Worm (Caenorhabditis elegans) whole organism, young adult: Measurements from ENCODE around the gene wbp-11.

Experiments used
- B0019.2 ChIP-seq: fragments of 200-800 bp; sonication (Bioruptor generic); conservative IDR thresholded peaks from 2 replicates; pipeline ENCODE4 v1.3.6; 2022; ENCODE audit warnings: missing genetic modification reagents, missing genetic modification characterization, missing compliant biosample characterization
- D2030.7 ChIP-seq: fragments of 200-800 bp; sonication (Bioruptor generic); IDR thresholded peaks from 2 replicates; pipeline ENCODE4 v1.3.6; 2022; ENCODE audit warnings: missing genetic modification reagents, missing genetic modification characterization, missing compliant biosample characterization
- F23B12.7 ChIP-seq: sonication (generic microtip); optimal IDR thresholded peaks from 2 replicates; lab custom pipeline; 2017; ENCODE audit warnings: missing genetic modification characterization, mild to moderate bottlenecking, missing compliant biosample characterization, antibody characterized with exemption, moderate library complexity; ENCODE audit not compliant: insufficient read depth
- F52B5.7 ChIP-seq: sonication (generic microtip); optimal IDR thresholded peaks from 2 replicates; lab custom pipeline; 2016; ENCODE audit warnings: mild to moderate bottlenecking, missing genetic modification characterization, missing compliant biosample characterization
- F55B11.4 ChIP-seq: sonication (generic microtip); optimal IDR thresholded peaks from 2 replicates; lab custom pipeline; 2016; ENCODE audit warnings: missing compliant biosample characterization, missing genetic modification characterization, borderline replicate concordance; ENCODE audit not compliant: insufficient read depth
- T26A5.8 ChIP-seq: sonication (generic microtip); optimal IDR thresholded peaks from 2 replicates; lab custom pipeline; 2016; ENCODE audit warnings: missing genetic modification characterization, missing compliant biosample characterization
- Y79H2A.3 ChIP-seq: fragments of 200-800 bp; sonication (Bioruptor generic); conservative IDR thresholded peaks from 2 replicates; pipeline ENCODE4 v1.3.6; 2022; ENCODE audit warnings: missing genetic modification reagents, missing genetic modification characterization, missing compliant biosample characterization
- Y95B8A.8 ChIP-seq: fragments of 200-800 bp; sonication (Bioruptor generic); IDR thresholded peaks from 2 replicates; pipeline ENCODE4 v1.3.6; 2022; ENCODE audit warnings: missing genetic modification reagents, missing genetic modification characterization, missing compliant biosample characterization
- ZK185.1 ChIP-seq: sonication (generic microtip); optimal IDR thresholded peaks from 2 replicates; lab custom pipeline; 2016; ENCODE audit warnings: mild to moderate bottlenecking, missing genetic modification characterization, missing compliant biosample characterization; ENCODE audit not compliant: poor library complexity, severe bottlenecking
- akir-1 ChIP-seq: fragments of 200-800 bp; sonication (Bioruptor generic); optimal IDR thresholded peaks from 2 replicates; lab custom pipeline; 2018; ENCODE audit warnings: mild to moderate bottlenecking, missing genetic modification characterization, moderate library complexity, missing compliant biosample characterization
- attf-3 ChIP-seq: fragments of 200-800 bp; sonication (Bioruptor generic); conservative IDR thresholded peaks from 2 replicates; pipeline ENCODE4 v1.3.6; 2022; ENCODE audit warnings: missing genetic modification reagents, missing genetic modification characterization, missing compliant biosample characterization
- attf-5 ChIP-seq: fragments of 200-800 bp; sonication (Bioruptor generic); optimal IDR thresholded peaks from 2 replicates; lab custom pipeline; 2018; ENCODE audit warnings: mild to moderate bottlenecking, missing genetic modification characterization, missing compliant biosample characterization
- ceh-100 ChIP-seq: fragments of 200-800 bp; sonication (Bioruptor generic); IDR thresholded peaks from 2 replicates; pipeline ENCODE4 v1.3.6; 2022; ENCODE audit warnings: missing genetic modification reagents, missing genetic modification characterization, missing compliant biosample characterization
- ceh-27 ChIP-seq: fragments of 200-800 bp; sonication (Bioruptor generic); optimal IDR thresholded peaks from 2 replicates; lab custom pipeline; 2018; ENCODE audit warnings: mild to moderate bottlenecking, missing genetic modification characterization, moderate library complexity, missing compliant biosample characterization
- ceh-79 ChIP-seq: sonication (generic microtip); optimal IDR thresholded peaks from 2 replicates; lab custom pipeline; 2017; ENCODE audit warnings: mild to moderate bottlenecking, missing genetic modification characterization, missing compliant biosample characterization
- die-1 ChIP-seq: sonication (generic microtip); optimal IDR thresholded peaks from 2 replicates; lab custom pipeline; 2016; ENCODE audit warnings: missing genotype, mild to moderate bottlenecking, missing genetic modification characterization, missing compliant biosample characterization
- dox-1 ChIP-seq: fragments of 200-800 bp; sonication (Bioruptor generic); IDR thresholded peaks from 2 replicates; pipeline ENCODE4 v1.3.6; 2022; ENCODE audit warnings: missing genetic modification reagents, missing genetic modification characterization, missing compliant biosample characterization
- dpl-1 ChIP-seq: fragments of 150-350 bp; optimal IDR thresholded peaks from 2 replicates; lab custom pipeline; 2014; ENCODE audit warnings: missing biosample characterization, missing genetic modification reagents, missing genetic modification characterization
- egrh-3 ChIP-seq: fragments of 200-800 bp; sonication (Bioruptor generic); IDR thresholded peaks from 2 replicates; pipeline ENCODE4 v1.3.6; 2022; ENCODE audit warnings: missing genetic modification reagents, missing genetic modification characterization, missing compliant biosample characterization
- ekl-4 ChIP-seq: fragments of 200-800 bp; sonication (Bioruptor generic); IDR thresholded peaks from 2 replicates; pipeline ENCODE4 v1.3.6; 2022; ENCODE audit warnings: missing genetic modification reagents, missing genetic modification characterization, missing compliant biosample characterization
- fkh-3 ChIP-seq: sonication (generic microtip); optimal IDR thresholded peaks from 2 replicates; lab custom pipeline; 2016; ENCODE audit warnings: mild to moderate bottlenecking, missing genetic modification characterization, missing compliant biosample characterization
- hlh-26 ChIP-seq: fragments of 200-800 bp; sonication (Bioruptor generic); conservative IDR thresholded peaks from 2 replicates; pipeline ENCODE4 v1.3.6; 2022; ENCODE audit warnings: missing genetic modification reagents, missing genetic modification characterization, missing compliant biosample characterization
- hmg-1.2 ChIP-seq: fragments of 200-800 bp; sonication (Bioruptor generic); IDR thresholded peaks from 2 replicates; pipeline ENCODE4 v1.3.6; 2022; ENCODE audit warnings: missing genetic modification reagents, missing genetic modification characterization, missing compliant biosample characterization
- let-526 ChIP-seq: fragments of 200-800 bp; sonication (Bioruptor generic); IDR thresholded peaks from 2 replicates; pipeline ENCODE4 v1.3.6; 2022; ENCODE audit warnings: missing genetic modification reagents, missing genetic modification characterization, missing compliant biosample characterization
- let-607 ChIP-seq, 2 experiments: fragments of 200-800 bp in 1 of 2; sonication (Bioruptor generic) in 1 of 2; sonication (generic microtip) in 1 of 2; optimal IDR thresholded peaks; 2 replicates each; lab custom pipeline; 2016 to 2018; ENCODE audit warnings: mild to moderate bottlenecking in 2 of 2, missing compliant biosample characterization in 2 of 2, missing genetic modification characterization in 2 of 2, moderate library complexity in 2 of 2, missing genotype in 1 of 2
- lin-54 ChIP-seq: fragments of 200-800 bp; sonication (Bioruptor generic); optimal IDR thresholded peaks from 2 replicates; lab custom pipeline; 2018; ENCODE audit warnings: mild to moderate bottlenecking, missing genetic modification characterization, missing compliant biosample characterization
- lsy-27 ChIP-seq: sonication (generic microtip); optimal IDR thresholded peaks from 2 replicates; lab custom pipeline; 2017; ENCODE audit warnings: missing genetic modification characterization, mild to moderate bottlenecking, missing compliant biosample characterization, antibody characterized with exemption, missing genotype, borderline replicate concordance; ENCODE audit not compliant: insufficient read depth
- madf-3 ChIP-seq: fragments of 200-800 bp; sonication (Bioruptor generic); IDR thresholded peaks from 2 replicates; pipeline ENCODE4 v1.3.6; 2022; ENCODE audit warnings: missing genetic modification reagents, missing genetic modification characterization, missing compliant biosample characterization
- mcd-1 ChIP-seq: fragments of 200-800 bp; sonication (Bioruptor generic); IDR thresholded peaks from 2 replicates; pipeline ENCODE4 v1.3.6; 2022; ENCODE audit warnings: missing genetic modification reagents, missing genetic modification characterization, missing compliant biosample characterization
- mes-4 ChIP-seq: sonication (generic microtip); optimal IDR thresholded peaks from 2 replicates; lab custom pipeline; 2016; ENCODE audit warnings: missing genotype, missing genetic modification characterization, missing compliant biosample characterization
- mxl-1 ChIP-seq: sonication (generic microtip); optimal IDR thresholded peaks from 2 replicates; lab custom pipeline; 2016; ENCODE audit warnings: missing genetic modification characterization, missing compliant biosample characterization
- nhr-90 ChIP-seq: sonication (generic microtip); optimal IDR thresholded peaks from 2 replicates; lab custom pipeline; 2016; ENCODE audit warnings: missing genotype, mild to moderate bottlenecking, missing genetic modification characterization, missing compliant biosample characterization
- rcor-1 ChIP-seq: fragments of 200-800 bp; sonication (Bioruptor generic); IDR thresholded peaks from 2 replicates; pipeline ENCODE4 v1.3.6; 2022; ENCODE audit warnings: missing genetic modification reagents, missing genetic modification characterization, missing compliant biosample characterization
- rec-8 ChIP-seq, 2 experiments: sonication (generic microtip); optimal IDR thresholded peaks; 2 replicates each; lab custom pipeline; 2016; ENCODE audit warnings: mild to moderate bottlenecking in 2 of 2, missing genetic modification characterization in 2 of 2, missing genetic modification reagents in 2 of 2, missing genotype in 2 of 2, missing biosample characterization in 1 of 2, missing compliant biosample characterization in 1 of 2, moderate library complexity in 1 of 2
- repo-1 ChIP-seq: sonication (generic microtip); optimal IDR thresholded peaks from 2 replicates; lab custom pipeline; 2017; ENCODE audit warnings: mild to moderate bottlenecking, missing genetic modification characterization, missing compliant biosample characterization
- rpc-1 ChIP-seq, 2 experiments: fragments of 150-350 bp in 1 of 2; sonication (generic microtip) in 1 of 2; optimal IDR thresholded peaks; 2 replicates each; lab custom pipeline; 2014 to 2018; ENCODE audit warnings: missing biosample characterization in 1 of 2, missing genetic modification characterization in 1 of 2, missing genetic modification reagents in 1 of 2, missing genotype in 1 of 2
- sdz-38 ChIP-seq: sonication (generic microtip); optimal IDR thresholded peaks from 2 replicates; lab custom pipeline; 2016; ENCODE audit warnings: missing genotype, missing genetic modification characterization, missing compliant biosample characterization
- snpc-1.3 ChIP-seq: sonication (generic microtip); optimal IDR thresholded peaks from 2 replicates; lab custom pipeline; 2017; ENCODE audit warnings: missing genetic modification characterization, mild to moderate bottlenecking, missing compliant biosample characterization, antibody characterized with exemption, moderate library complexity, missing genotype, missing genetic modification reagents; ENCODE audit not compliant: insufficient read depth
- snpc-3.4 ChIP-seq: sonication (generic microtip); optimal IDR thresholded peaks from 2 replicates; lab custom pipeline; 2017; ENCODE audit warnings: missing genetic modification characterization, mild to moderate bottlenecking, missing compliant biosample characterization, antibody characterized with exemption, moderate library complexity, missing genotype, missing genetic modification reagents
- snpc-4 ChIP-seq, 5 experiments: fragments of 150-350 bp in 1 of 5; sonication (generic microtip) in 4 of 5; optimal IDR thresholded peaks; 2 replicates each; lab custom pipeline; 2014 to 2018; ENCODE audit warnings: missing genetic modification characterization in 5 of 5, missing biosample characterization in 3 of 5, antibody characterized with exemption in 2 of 5, mild to moderate bottlenecking in 2 of 5, missing compliant biosample characterization in 2 of 5, missing genotype in 2 of 5, moderate library complexity in 2 of 5, missing genetic modification reagents in 1 of 5
- tbp1 ChIP-seq: fragments of 200-800 bp; sonication (Bioruptor generic); optimal IDR thresholded peaks from 2 replicates; lab custom pipeline; 2018; ENCODE audit warnings: mild to moderate bottlenecking, missing genetic modification characterization, missing compliant biosample characterization
- tbx-9 ChIP-seq: sonication (generic microtip); optimal IDR thresholded peaks from 2 replicates; lab custom pipeline; 2016; ENCODE audit warnings: borderline replicate concordance, missing genetic modification characterization, inconsistent platforms, missing compliant biosample characterization
- tlf-1 ChIP-seq: fragments of 200-800 bp; sonication (Bioruptor generic); optimal IDR thresholded peaks from 2 replicates; lab custom pipeline; 2018; ENCODE audit warnings: mild to moderate bottlenecking, missing genetic modification characterization, missing compliant biosample characterization
- zfh-2 ChIP-seq: fragments of 200-800 bp; sonication (Bioruptor generic); conservative IDR thresholded peaks from 2 replicates; pipeline ENCODE4 v1.3.6; 2022; ENCODE audit warnings: missing genetic modification reagents, missing genetic modification characterization, missing compliant biosample characterization
- zim-3 ChIP-seq: sonication (generic microtip); optimal IDR thresholded peaks from 2 replicates; lab custom pipeline; 2017; ENCODE audit warnings: mild to moderate bottlenecking, missing genetic modification characterization, moderate library complexity, missing compliant biosample characterization
- ztf-6 ChIP-seq: fragments of 200-800 bp; sonication (Bioruptor generic); IDR thresholded peaks from 2 replicates; pipeline ENCODE4 v1.3.6; 2022; ENCODE audit warnings: missing genetic modification reagents, missing genetic modification characterization, missing compliant biosample characterization

The wbp-11 gene

DNA sequence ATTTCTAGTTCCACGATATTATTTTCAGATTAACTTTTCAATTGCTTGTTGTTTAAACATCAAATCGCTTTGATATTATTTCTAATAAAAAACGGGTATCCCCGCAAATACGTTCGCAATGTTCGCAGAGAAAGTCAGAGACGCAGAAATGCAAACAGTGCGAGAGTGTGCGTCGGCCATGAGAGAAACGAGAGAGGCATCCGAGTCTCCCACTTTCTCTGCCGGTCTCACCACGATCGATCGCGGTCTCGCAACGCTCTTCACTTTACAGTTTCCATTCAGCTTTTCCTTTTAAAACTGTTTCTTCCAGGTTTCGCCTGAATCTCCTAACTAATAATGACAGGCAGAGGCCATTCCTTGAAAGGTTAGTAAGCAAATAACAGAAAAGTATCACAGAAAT lies 1.6 kb downstream of the wbp-11 start, which contains the start of gene F33H1.4 (continued):
- no peak for TF ChIP-seq rpc-1 (optimal IDR thresholded peaks at IDR 0.05; lab: Kevin White, UChicago)
- TF ChIP-seq rpc-1 (tag; optimal IDR thresholded peaks at IDR 0.05; lab: Kevin White, UChicago) = no peak
- no peak for TF ChIP-seq sdz-38 (tag; lab: Kevin White, UChicago)
- no peak for TF ChIP-seq rec-8 (tag; optimal IDR thresholded peaks at IDR 0.05; lab: Kevin White, UChicago)
- no peak for TF ChIP-seq dpl-1
- no peak for TF ChIP-seq ztf-6
- TF ChIP-seq F55B11.4 (tag; lab: Kevin White, UChicago) = no peak
- no peak for TF ChIP-seq zim-3 (tag; lab: Kevin White, UChicago)
- no peak for TF ChIP-seq nhr-90
- 0 out of 2 replicates have a peak, but pooled peaks have one; percentile 10 for TF ChIP-seq egrh-3
- peak; percentile 44; the same call in 1 of the 2 replicates for TF ChIP-seq rcor-1 (GFP tag; lab: Robert Waterston, UW)
- no peak for TF ChIP-seq F23B12.7 (tag; lab: Kevin White, UChicago)
- no peak for TF ChIP-seq hlh-26 (GFP tag; lab: Robert Waterston, UW)
- peak; percentile 91 for TF ChIP-seq madf-3 (GFP tag; lab: Robert Waterston, UW)
- peak; percentile 50 for TF ChIP-seq ZK185.1 (tag; lab: Kevin White, UChicago)
- TF ChIP-seq die-1 (tag; lab: Kevin White, UChicago) = no peak
- no peak for TF ChIP-seq snpc-1.3 (tag; lab: Kevin White, UChicago)
- TF ChIP-seq mxl-1 (tag; lab: Kevin White, UChicago) = no peak
- TF ChIP-seq let-526 = no peak
- TF ChIP-seq ceh-79 = no peak
- TF ChIP-seq attf-5 (GFP tag; lab: Kevin White, UChicago) = peak; percentile 44
- TF ChIP-seq ekl-4 = peak; percentile 62; the same call in 1 of the 2 replicates
- peak; percentile 45 for TF ChIP-seq lin-54
- TF ChIP-seq snpc-4 (GFP tag; optimal IDR thresholded peaks at IDR 0.05; lab: Kevin White, UChicago) = no peak
- peak in 1 of 4 experiments; percentile 6 for TF ChIP-seq snpc-4 (tag; optimal IDR thresholded peaks at IDR 0.05; lab: Kevin White, UChicago)
- TF ChIP-seq tbp1 (GFP tag; lab: Kevin White, UChicago) = peak; percentile 41
- no peak for TF ChIP-seq akir-1 (GFP tag; lab: Kevin White, UChicago)
- peak; percentile 63 for TF ChIP-seq ceh-27 (GFP tag; lab: Kevin White, UChicago)
- TF ChIP-seq fkh-3 (tag; lab: Kevin White, UChicago) = no peak
- TF ChIP-seq F52B5.7 (tag; lab: Kevin White, UChicago) = no peak
- no peak; the same call in 1 of the 2 replicates for TF ChIP-seq attf-3
- no peak for TF ChIP-seq B0019.2
- TF ChIP-seq D2030.7 (GFP tag; lab: Robert Waterston, UW) = peak; percentile 57
- TF ChIP-seq ceh-100 (GFP tag; lab: Robert Waterston, UW) = peak; percentile 12; the same call in 1 of the 2 replicates
- TF ChIP-seq hmg-1.2 (GFP tag; lab: Robert Waterston, UW) = peak; percentile 97
- TF ChIP-seq let-607 (tag; optimal IDR thresholded peaks at IDR 0.05; lab: Kevin White, UChicago) = no peak
- 0 out of 2 replicates have a peak, but pooled peaks have one; percentile 41 for TF ChIP-seq Y95B8A.8 (GFP tag; lab: Robert Waterston, UW)
- no peak for TF ChIP-seq Y79H2A.3 (GFP tag; lab: Robert Waterston, UW)
- no peak for TF ChIP-seq mes-4 (tag; lab: Kevin White, UChicago)
- TF ChIP-seq lsy-27 (tag; lab: Kevin White, UChicago) = no peak
- TF ChIP-seq T26A5.8 = no peak
- peak; percentile 59 for TF ChIP-seq mcd-1
- no peak for TF ChIP-seq tbx-9 (tag; lab: Kevin White, UChicago)
- peak; percentile 8 for TF ChIP-seq snpc-3.4
- peak; percentile 26 for TF ChIP-seq repo-1 (tag; lab: Kevin White, UChicago)
- TF ChIP-seq dox-1 (GFP tag; lab: Robert Waterston, UW) = peak; percentile 5; the same call in 1 of the 2 replicates
- TF ChIP-seq tlf-1 = peak; percentile 4
- TF ChIP-seq zfh-2 = peak; percentile 22; the same call in 1 of the 2 replicates
